Fruit fly (Drosophila melanogaster): ENCODE measurements around the gene CG6912.

DNA sequence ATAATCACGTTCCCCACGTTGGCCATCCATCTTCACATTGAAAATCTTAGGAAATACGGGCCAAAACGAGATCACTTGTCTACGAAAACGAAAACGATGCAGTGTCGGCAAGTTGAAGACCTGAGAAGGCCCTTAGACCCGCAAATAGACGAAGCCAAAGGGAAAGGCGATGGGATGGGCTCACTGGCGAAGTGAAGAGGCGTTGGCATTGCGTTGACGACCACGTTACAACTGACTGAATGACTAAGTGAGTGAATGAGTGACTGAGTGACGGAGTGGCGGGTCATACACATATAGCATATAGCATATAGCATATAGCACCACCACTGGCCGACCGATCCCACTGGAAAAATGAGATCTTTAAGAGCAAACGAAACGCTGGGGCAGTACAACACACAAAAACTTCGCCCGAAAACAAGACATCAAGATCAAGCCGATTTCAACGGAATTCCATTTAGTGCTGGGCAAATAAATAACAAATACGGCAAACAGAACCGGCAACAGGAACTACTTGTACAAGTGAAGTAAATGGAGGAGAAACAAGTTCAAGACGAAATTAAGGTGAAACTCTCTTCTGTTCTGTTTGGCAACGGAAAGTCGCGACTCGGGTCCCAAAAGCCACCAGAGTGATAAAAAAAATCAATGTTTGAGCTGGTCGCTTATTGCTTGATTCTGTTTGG is 13.6 kb downstream of the CG6912 start:
- no peak for TF ChIP-seq CG8478 (optimal IDR thresholded peaks at IDR 0.05)
- TF ChIP-seq Dll (optimal IDR thresholded peaks at IDR 0.05): no peak
- no peak for TF ChIP-seq usp (GFP tag; optimal IDR thresholded peaks at IDR 0.05)
- TF ChIP-seq EcR (GFP tag; optimal IDR thresholded peaks at IDR 0.05): no peak
- TF ChIP-seq psq (optimal IDR thresholded peaks at IDR 0.05): no peak

All from whole organism.